Worm (Caenorhabditis elegans): ENCODE measurements around the gene F52E1.3.

ce11 chrV:8406911-8407310, 12.3 kb downstream of the F52E1.3 start:
- TF ChIP-seq madf-8 (GFP tag; conservative IDR thresholded peaks at IDR 0.05): no peak
- TF ChIP-seq hlh-12 (tag; optimal IDR thresholded peaks at IDR 0.05): no peak
- no peak for TF ChIP-seq K11D2.4 (GFP tag; IDR thresholded peaks at IDR 0.05)
- no peak for TF ChIP-seq lsy-27 (tag; optimal IDR thresholded peaks at IDR 0.05; ENCODE audit: borderline replicate concordance, insufficient read depth)
- TF ChIP-seq unc-62 (GFP tag; optimal IDR thresholded peaks at IDR 0.05): no peak
- TF ChIP-seq tlf-1 (GFP tag; optimal IDR thresholded peaks at IDR 0.05): no peak
- no peak for TF ChIP-seq B0035.1 (tag; optimal IDR thresholded peaks at IDR 0.05)
